Fruit fly (Drosophila melanogaster): ENCODE data around the gene gcm2.

The gcm2 gene

dm6 chr2L:9598390-9598789 lies 10.0 kb upstream of the gcm2 start (continued):
- TF ChIP-seq ato (GFP tag; IDR thresholded peaks at IDR 0.05; ENCODE audit: partially characterized antibody): no peak
- peak; percentile 94 for TF ChIP-seq Xrp1 (GFP tag; IDR thresholded peaks at IDR 0.05)
- TF ChIP-seq Pdp1 (GFP tag; optimal IDR thresholded peaks at IDR 0.05): peak in 1 of 2 experiments; percentile 1
- peak; percentile 74 for TF ChIP-seq tgo (GFP tag; IDR thresholded peaks at IDR 0.05)
- no peak for TF ChIP-seq PHDP (tag; optimal IDR thresholded peaks at IDR 0.05)
- TF ChIP-seq Optix (GFP tag; IDR thresholded peaks at IDR 0.05): peak; percentile 79
- peak; percentile 54; the same call in 2 of the 3 replicates for TF ChIP-seq Aef1 (GFP tag; IDR thresholded peaks at IDR 0.05)
- no peak for TF ChIP-seq Myb (GFP tag; optimal IDR thresholded peaks at IDR 0.05)
- peak; percentile 72 for TF ChIP-seq gsb-n (tag; optimal IDR thresholded peaks at IDR 0.05)
- TF ChIP-seq lilli (GFP tag; optimal IDR thresholded peaks at IDR 0.05): no peak
- peak in 1 of 2 experiments; percentile 21 for TF ChIP-seq tll (GFP tag; optimal IDR thresholded peaks at IDR 0.05)
- TF ChIP-seq CG2129 (GFP tag; IDR thresholded peaks at IDR 0.05; ENCODE audit: partially characterized antibody): no peak
- peak; percentile 16 for TF ChIP-seq CG4617 (GFP tag; optimal IDR thresholded peaks at IDR 0.05; ENCODE audit: borderline replicate concordance)
- TF ChIP-seq jigr1 (GFP tag; IDR thresholded peaks at IDR 0.05): peak; percentile 40; the same call in 1 of the 3 replicates
- peak; percentile 81 for TF ChIP-seq CG32772 (GFP tag; IDR thresholded peaks at IDR 0.05)
- no peak for TF ChIP-seq CG7745 (tag; optimal IDR thresholded peaks at IDR 0.05)
- TF ChIP-seq D19A (tag; optimal IDR thresholded peaks at IDR 0.05): peak; percentile 59
- TF ChIP-seq pan (optimal IDR thresholded peaks at IDR 0.05): no peak
- TF ChIP-seq pan (GFP tag; optimal IDR thresholded peaks at IDR 0.05 in 1 of 2, IDR thresholded peaks at IDR 0.05 in 1 of 2): peak in 1 of 2 experiments; percentile 75
- TF ChIP-seq CG13123 (GFP tag; optimal IDR thresholded peaks at IDR 0.05): no peak
- peak; percentile 65 for TF ChIP-seq CG5953 (GFP tag; IDR thresholded peaks at IDR 0.05)
- TF ChIP-seq CG11504 (tag; optimal IDR thresholded peaks at IDR 0.05): no peak
- no peak for TF ChIP-seq CG14965 (GFP tag; optimal IDR thresholded peaks at IDR 0.05; ENCODE audit: borderline replicate concordance)
- TF ChIP-seq Jarid2 (GFP tag; optimal IDR thresholded peaks at IDR 0.05): peak; percentile 14
- TF ChIP-seq CG2120 (GFP tag; optimal IDR thresholded peaks at IDR 0.05): no peak
- peak; percentile 73 for TF ChIP-seq CG2202 (tag; optimal IDR thresholded peaks at IDR 0.05)
- peak; percentile 41 for TF ChIP-seq tap (tag; optimal IDR thresholded peaks at IDR 0.05)
- TF ChIP-seq Med (GFP tag): peak; percentile 67
- TF ChIP-seq CG12942 (GFP tag; optimal IDR thresholded peaks at IDR 0.05): peak; percentile 3
- peak; percentile 83 for TF ChIP-seq CG32767 (GFP tag; IDR thresholded peaks at IDR 0.05)
- TF ChIP-seq CG3838 (GFP tag; optimal IDR thresholded peaks at IDR 0.05): no peak
- TF ChIP-seq fd64A (GFP tag; optimal IDR thresholded peaks at IDR 0.05): peak; percentile 37
- no peak for TF ChIP-seq CG18011 (GFP tag; optimal IDR thresholded peaks at IDR 0.05)
- TF ChIP-seq CG7271 (tag; optimal IDR thresholded peaks at IDR 0.05): peak; percentile 5
- TF ChIP-seq dmrt99B (tag; optimal IDR thresholded peaks at IDR 0.05): peak; percentile 66
- peak; percentile 58 for TF ChIP-seq az2 (GFP tag; optimal IDR thresholded peaks at IDR 0.05)
- TF ChIP-seq Fer2 (tag; optimal IDR thresholded peaks at IDR 0.05): no peak
- peak; percentile 57; the same call in 1 of the 2 replicates for TF ChIP-seq klu (GFP tag; IDR thresholded peaks at IDR 0.05)
- TF ChIP-seq CG17802 (tag; optimal IDR thresholded peaks at IDR 0.05): no peak
- no peak for TF ChIP-seq fru (optimal IDR thresholded peaks at IDR 0.05)
- TF ChIP-seq lmd (GFP tag; IDR thresholded peaks at IDR 0.05): peak; percentile 82
- peak; percentile 67 for TF ChIP-seq Blimp-1 (GFP tag; optimal IDR thresholded peaks at IDR 0.05)
- peak; percentile 51; the same call in 1 of the 3 replicates for TF ChIP-seq z (GFP tag; IDR thresholded peaks at IDR 0.05)
- TF ChIP-seq knrl (GFP tag; IDR thresholded peaks at IDR 0.05; ENCODE audit: partially characterized antibody): no peak
- TF ChIP-seq CG1602 (GFP tag; optimal IDR thresholded peaks at IDR 0.05): peak; percentile 48
- peak; percentile 59; the same call in 1 of the 3 replicates for TF ChIP-seq H15 (GFP tag; IDR thresholded peaks at IDR 0.05)
- TF ChIP-seq TFAM (GFP tag; optimal IDR thresholded peaks at IDR 0.05): no peak
- TF ChIP-seq CG12071 (GFP tag; optimal IDR thresholded peaks at IDR 0.05): no peak
- peak; percentile 53 for TF ChIP-seq ATbp (GFP tag; optimal IDR thresholded peaks at IDR 0.05)
- no peak for TF ChIP-seq D19B (GFP tag; optimal IDR thresholded peaks at IDR 0.05)

Measured in whole organism, embryonic.